Fruit fly (Drosophila melanogaster): Measurements from ENCODE around the gene CG7991.

DNA sequence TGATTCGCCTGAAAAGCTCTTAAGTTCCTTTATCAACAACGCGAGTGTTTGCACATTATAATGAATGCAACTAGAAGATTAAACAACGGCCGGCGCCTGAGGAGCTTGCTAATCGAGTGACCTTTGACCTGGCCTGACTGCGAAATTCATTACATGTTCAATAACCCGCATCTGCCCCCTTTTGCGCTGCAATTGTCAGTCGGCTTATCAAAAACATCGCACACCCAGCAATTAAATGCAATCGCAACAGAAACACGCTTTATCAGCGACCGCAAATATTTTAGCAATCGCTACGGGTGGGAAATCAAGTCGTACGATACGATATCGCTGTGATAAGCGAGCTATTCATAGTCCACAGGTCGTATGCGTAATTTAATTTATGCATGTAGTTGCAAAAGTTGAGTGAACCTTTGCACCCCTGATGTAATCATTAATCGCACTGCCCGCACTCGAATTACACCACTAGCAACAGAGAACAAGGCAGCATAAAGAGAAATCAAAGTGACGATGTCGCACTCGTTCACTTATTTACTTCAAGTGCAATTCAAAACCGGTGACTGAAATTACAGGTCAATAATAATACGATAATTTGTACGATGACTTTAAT, 65.1 kb downstream of the CG7991 start:
- TF ChIP-seq lz (GFP tag; optimal IDR thresholded peaks at IDR 0.05) (no peak), CG34406 (GFP tag; optimal IDR thresholded peaks at IDR 0.05) (no peak), Gug (GFP tag; IDR thresholded peaks at IDR 0.05) (no peak), CG11294 (GFP tag; IDR thresholded peaks at IDR 0.05) (no peak), CG7368 (GFP tag; optimal IDR thresholded peaks at IDR 0.05) (no peak)

All from whole organism, prepupa.